Worm (Caenorhabditis elegans) whole organism, L1 larva: ENCODE data around the gene cnc-9.

Experiments
- C16A3.4 ChIP-seq: fragments of 150-350 bp; optimal IDR thresholded peaks from 2 replicates; lab custom pipeline; 2014; ENCODE audit warnings: missing biosample characterization, missing genetic modification characterization
- C34B4.2 ChIP-seq: sonication (generic microtip); optimal IDR thresholded peaks from 2 replicates; lab custom pipeline; 2017; ENCODE audit warnings: mild to moderate bottlenecking, missing genetic modification characterization, missing compliant biosample characterization
- F16B12.6 ChIP-seq: fragments of 150-350 bp; optimal IDR thresholded peaks from 2 replicates; lab custom pipeline; 2014; ENCODE audit warnings: missing biosample characterization, missing genetic modification characterization
- Y116A8C.19 ChIP-seq: sonication (generic microtip); optimal IDR thresholded peaks from 2 replicates; lab custom pipeline; 2016; ENCODE audit warnings: missing compliant biosample characterization, missing genetic modification characterization, borderline replicate concordance
- aha-1 ChIP-seq: fragments of 150-350 bp; optimal IDR thresholded peaks from 2 replicates; lab custom pipeline; 2014; ENCODE audit warnings: missing biosample characterization, missing genetic modification characterization
- ama-1 ChIP-seq: fragments of 150-350 bp; optimal IDR thresholded peaks from 2 replicates; lab custom pipeline; 2014
- ceh-82 ChIP-seq, 3 experiments: fragments of 150-350 bp in 1 of 3; sonication (generic microtip) in 2 of 3; optimal IDR thresholded peaks; 2 replicates each; lab custom pipeline; 2014 to 2017; ENCODE audit warnings: missing biosample characterization in 3 of 3, missing genetic modification characterization in 3 of 3
- ceh-90 ChIP-seq: sonication (generic microtip); optimal IDR thresholded peaks from 2 replicates; lab custom pipeline; 2016; ENCODE audit warnings: missing genetic modification characterization, missing compliant biosample characterization
- dpl-1 ChIP-seq, 3 experiments: fragments of 150-350 bp in 2 of 3; sonication (generic microtip) in 1 of 3; optimal IDR thresholded peaks; 2 replicates each; lab custom pipeline; 2014 to 2017; ENCODE audit warnings: missing biosample characterization in 3 of 3, missing genetic modification characterization in 3 of 3, missing genetic modification reagents in 3 of 3
- dsc-1 ChIP-seq: sonication (generic microtip); optimal IDR thresholded peaks from 2 replicates; lab custom pipeline; 2016; ENCODE audit warnings: mild to moderate bottlenecking, missing genetic modification characterization, missing compliant biosample characterization
- efl-1 ChIP-seq, 4 experiments: fragments of 150-350 bp; optimal IDR thresholded peaks in 3 of 4; peaks in 1 of 4; 1 replicate in 1 of 4; 2 replicates in 3 of 4; lab custom pipeline; 2014; ENCODE audit warnings: missing biosample characterization in 2 of 4, missing genetic modification characterization in 2 of 4, missing genetic modification reagents in 2 of 4
- egl-13 ChIP-seq: sonication (generic microtip); optimal IDR thresholded peaks from 2 replicates; lab custom pipeline; 2016; ENCODE audit warnings: missing genotype, missing genetic modification reagents, missing genetic modification characterization, missing compliant biosample characterization
- elt-2 ChIP-seq: sonication (generic microtip); optimal IDR thresholded peaks from 2 replicates; lab custom pipeline; 2016; ENCODE audit warnings: missing genetic modification characterization, mild to moderate bottlenecking, inconsistent platforms, missing compliant biosample characterization, missing genetic modification reagents
- elt-3 ChIP-seq, 6 experiments: fragments of 150-350 bp in 1 of 6; sonication (generic microtip); optimal IDR thresholded peaks; 2 replicates each; lab custom pipeline; 2017 to 2018; ENCODE audit warnings: missing biosample characterization in 6 of 6, missing genetic modification characterization in 6 of 6, inconsistent platforms in 1 of 6
- ets-5 ChIP-seq: fragments of 200-800 bp; sonication (Bioruptor generic); IDR thresholded peaks from 2 replicates; pipeline ENCODE4 v1.3.6; 2022; ENCODE audit warnings: missing genetic modification characterization, missing compliant biosample characterization
- fkh-10 ChIP-seq: sonication (generic microtip); optimal IDR thresholded peaks from 2 replicates; lab custom pipeline; 2017; ENCODE audit warnings: missing biosample characterization, missing genetic modification reagents, missing genetic modification characterization
- fkh-8 ChIP-seq: sonication (generic microtip); optimal IDR thresholded peaks from 2 replicates; lab custom pipeline; 2016; ENCODE audit warnings: mild to moderate bottlenecking, missing genetic modification characterization, missing compliant biosample characterization
- hlh-17 ChIP-seq: fragments of 200-800 bp; sonication (Bioruptor generic); optimal IDR thresholded peaks from 2 replicates; lab custom pipeline; 2018; ENCODE audit warnings: missing genetic modification characterization, mild to moderate bottlenecking, missing compliant biosample characterization, moderate library complexity, borderline replicate concordance
- hlh-4 ChIP-seq: sonication (generic microtip); optimal IDR thresholded peaks from 2 replicates; lab custom pipeline; 2016; ENCODE audit warnings: mild to moderate bottlenecking, missing genetic modification characterization, missing compliant biosample characterization
- hpl-2 ChIP-seq: fragments of 150-350 bp; optimal IDR thresholded peaks from 2 replicates; lab custom pipeline; 2014; ENCODE audit warnings: missing biosample characterization, missing genetic modification reagents, missing genetic modification characterization
- lin-13 ChIP-seq: fragments of 150-350 bp; optimal IDR thresholded peaks from 2 replicates; lab custom pipeline; 2014; ENCODE audit warnings: missing biosample characterization, missing genetic modification reagents, missing genetic modification characterization
- lin-14 ChIP-seq: fragments of 200-800 bp; sonication (Bioruptor generic); optimal IDR thresholded peaks from 2 replicates; lab custom pipeline; 2018; ENCODE audit warnings: mild to moderate bottlenecking, missing genetic modification characterization, moderate library complexity, missing compliant biosample characterization
- lin-35 ChIP-seq, 2 experiments: fragments of 150-350 bp; optimal IDR thresholded peaks; 2 replicates each; lab custom pipeline; 2014; ENCODE audit warnings: missing biosample characterization in 2 of 2, missing genetic modification characterization in 2 of 2, missing genetic modification reagents in 2 of 2
- lin-39 ChIP-seq: fragments of 150-350 bp; optimal IDR thresholded peaks from 2 replicates; lab custom pipeline; 2014; ENCODE audit warnings: missing biosample characterization, missing genetic modification reagents, missing genetic modification characterization
- lsy-2 ChIP-seq, 2 experiments: fragments of 150-350 bp; optimal IDR thresholded peaks; 2 replicates each; lab custom pipeline; 2014; ENCODE audit warnings: missing biosample characterization in 2 of 2, missing genetic modification characterization in 2 of 2
- mab-9 ChIP-seq: fragments of 200-800 bp; sonication (Bioruptor generic); IDR thresholded peaks from 2 replicates; pipeline ENCODE4 v1.3.6; 2022; ENCODE audit warnings: missing genetic modification reagents, missing genetic modification characterization, missing compliant biosample characterization
- mep-1 ChIP-seq: fragments of 150-350 bp; optimal IDR thresholded peaks from 2 replicates; lab custom pipeline; 2014; ENCODE audit warnings: missing biosample characterization, missing genetic modification characterization
- nhr-11 ChIP-seq: fragments of 150-350 bp; optimal IDR thresholded peaks from 2 replicates; lab custom pipeline; 2014; ENCODE audit warnings: missing biosample characterization, missing genetic modification characterization
- nhr-12 ChIP-seq: sonication (generic microtip); optimal IDR thresholded peaks from 2 replicates; lab custom pipeline; 2017; ENCODE audit warnings: missing biosample characterization, missing genetic modification characterization
- nhr-19 ChIP-seq: fragments of 200-800 bp; sonication (Bioruptor generic); conservative IDR thresholded peaks from 2 replicates; pipeline ENCODE4 v1.3.6; 2022; ENCODE audit warnings: missing genetic modification characterization, missing compliant biosample characterization
- nhr-20 ChIP-seq: sonication (generic microtip); optimal IDR thresholded peaks from 2 replicates; lab custom pipeline; 2016; ENCODE audit warnings: mild to moderate bottlenecking, missing genetic modification characterization, missing compliant biosample characterization
- nhr-28 ChIP-seq: fragments of 150-350 bp; optimal IDR thresholded peaks from 2 replicates; lab custom pipeline; 2014; ENCODE audit warnings: missing biosample characterization, missing genetic modification characterization
- nhr-47 ChIP-seq: sonication (generic microtip); optimal IDR thresholded peaks from 2 replicates; lab custom pipeline; 2016; ENCODE audit warnings: mild to moderate bottlenecking, missing genetic modification characterization, moderate library complexity, missing compliant biosample characterization
- nhr-77 ChIP-seq: fragments of 150-350 bp; optimal IDR thresholded peaks from 2 replicates; lab custom pipeline; 2014; ENCODE audit warnings: missing biosample characterization, missing genetic modification characterization
- nhr-84 ChIP-seq: sonication (generic microtip); optimal IDR thresholded peaks from 2 replicates; lab custom pipeline; 2017; ENCODE audit warnings: missing biosample characterization, missing genetic modification characterization
- nhr-85 ChIP-seq: sonication (generic microtip); peaks from one replicate; lab custom pipeline; 2016; ENCODE audit warnings: missing genetic modification characterization, inconsistent platforms, missing compliant biosample characterization
- nhr-90 ChIP-seq: sonication (generic microtip); optimal IDR thresholded peaks from 2 replicates; lab custom pipeline; 2016; ENCODE audit warnings: mild to moderate bottlenecking, missing genetic modification characterization, missing compliant biosample characterization; ENCODE audit not compliant: poor library complexity
- pag-3 ChIP-seq: sonication (generic microtip); optimal IDR thresholded peaks from 2 replicates; lab custom pipeline; 2017; ENCODE audit warnings: missing genetic modification characterization, mild to moderate bottlenecking, missing compliant biosample characterization, antibody characterized with exemption, borderline replicate concordance; ENCODE audit not compliant: insufficient read depth
- skn-1 ChIP-seq: fragments of 150-350 bp; optimal IDR thresholded peaks from 2 replicates; lab custom pipeline; 2014; ENCODE audit warnings: missing biosample characterization, missing genetic modification characterization
- snu-23 ChIP-seq: sonication (generic microtip); optimal IDR thresholded peaks from 2 replicates; lab custom pipeline; 2016; ENCODE audit warnings: missing genetic modification characterization, missing compliant biosample characterization
- sox-4 ChIP-seq: sonication (generic microtip); optimal IDR thresholded peaks from 2 replicates; lab custom pipeline; 2016; ENCODE audit warnings: missing genetic modification characterization, missing compliant biosample characterization
- sptf-1 ChIP-seq: fragments of 150-350 bp; optimal IDR thresholded peaks from 2 replicates; lab custom pipeline; 2014; ENCODE audit warnings: missing biosample characterization, missing genetic modification characterization
- tbx-2 ChIP-seq: sonication (generic microtip); optimal IDR thresholded peaks from 2 replicates; lab custom pipeline; 2016; ENCODE audit warnings: missing genetic modification characterization, missing compliant biosample characterization
- tlp-1 ChIP-seq: fragments of 150-350 bp; optimal IDR thresholded peaks from 2 replicates; lab custom pipeline; 2014; ENCODE audit warnings: missing biosample characterization, missing genetic modification characterization
- unc-62 ChIP-seq: fragments of 150-350 bp; optimal IDR thresholded peaks from 2 replicates; lab custom pipeline; 2014; ENCODE audit warnings: missing biosample characterization, missing genetic modification reagents, missing genetic modification characterization
- zag-1 ChIP-seq: fragments of 150-350 bp; optimal IDR thresholded peaks from 2 replicates; lab custom pipeline; 2014; ENCODE audit warnings: missing biosample characterization, missing genetic modification characterization
- ztf-4 ChIP-seq: fragments of 150-350 bp; optimal IDR thresholded peaks from 2 replicates; lab custom pipeline; 2014; ENCODE audit warnings: missing biosample characterization, missing genetic modification characterization

The cnc-9 gene

DNA sequence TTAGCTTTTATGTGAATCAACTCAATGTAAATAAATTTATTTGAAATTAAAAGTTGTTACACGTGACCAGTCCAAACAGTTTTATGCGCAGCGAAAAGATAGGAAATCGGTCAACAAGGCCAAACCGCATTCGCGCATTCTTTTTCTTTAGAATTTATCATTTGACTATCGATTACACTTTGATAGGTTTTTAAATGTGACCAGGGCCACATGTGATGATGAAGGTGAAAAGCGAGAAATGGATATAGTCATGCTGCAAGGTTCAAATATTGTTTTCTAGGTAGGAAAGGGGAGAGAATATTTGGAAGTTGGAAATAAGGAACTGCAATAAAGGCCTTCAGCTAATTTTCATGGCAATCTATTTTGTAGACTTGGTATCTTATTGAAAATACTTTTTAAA lies 36.9 kb upstream of the cnc-9 start (continued):
- TF ChIP-seq mep-1 (tag; lab: Kevin White, UChicago) (peak; percentile 58), tlp-1 (tag; lab: Kevin White, UChicago) (no peak), lsy-2 (tag; optimal IDR thresholded peaks at IDR 0.05; lab: Kevin White, UChicago) (peak in 1 of 2 experiments; percentile 44)

- no peak for TF ChIP-seq fkh-8 (tag; lab: Kevin White, UChicago)
- TF ChIP-seq egl-13 (tag; lab: Kevin White, UChicago): no peak
- no peak for TF ChIP-seq nhr-47 (tag; lab: Kevin White, UChicago)
- TF ChIP-seq ama-1: no peak
- TF ChIP-seq ceh-90 (tag; lab: Kevin White, UChicago): no peak
- TF ChIP-seq nhr-84 (tag; lab: Kevin White, UChicago): no peak
- no peak for TF ChIP-seq nhr-11 (tag; lab: Kevin White, UChicago)
- TF ChIP-seq lin-14: no peak
- TF ChIP-seq hpl-2 (GFP tag; lab: Kevin White, UChicago): no peak
- no peak for TF ChIP-seq aha-1 (tag; lab: Kevin White, UChicago)
- no peak for TF ChIP-seq nhr-77 (tag; lab: Kevin White, UChicago)
- no peak for TF ChIP-seq sox-4 (tag; lab: Kevin White, UChicago)
- TF ChIP-seq pag-3: no peak
- TF ChIP-seq hlh-4 (tag; lab: Kevin White, UChicago): no peak
- TF ChIP-seq elt-2 (tag; lab: Kevin White, UChicago): no peak
- TF ChIP-seq lin-13 (GFP tag; lab: Kevin White, UChicago): no peak
- TF ChIP-seq, all 84 proteins: peak for 0
Observed at ce11 chrV:7436509-7436908, 36.5 kb upstream of the cnc-9 start.

- peak; percentile 20 for TF ChIP-seq tbx-2 (tag; lab: Kevin White, UChicago)
- no peak for TF ChIP-seq ztf-4 (tag; lab: Kevin White, UChicago)
- TF ChIP-seq C16A3.4 (tag; lab: Kevin White, UChicago): no peak
- TF ChIP-seq sptf-1 (tag; lab: Kevin White, UChicago): no peak
- no peak for TF ChIP-seq nhr-12 (tag; lab: Kevin White, UChicago)
- TF ChIP-seq aha-1 (tag; lab: Kevin White, UChicago): no peak
- TF ChIP-seq F16B12.6 (tag; lab: Kevin White, UChicago): no peak
- TF ChIP-seq ets-5: no peak
- TF ChIP-seq nhr-85 (tag; lab: Kevin White, UChicago): peak; percentile 87
- TF ChIP-seq dsc-1 (tag; lab: Kevin White, UChicago): no peak
- peak; percentile 72 for TF ChIP-seq nhr-19 (GFP tag; lab: Robert Waterston, UW)
- peak; percentile 48 for TF ChIP-seq nhr-90
- no peak for TF ChIP-seq mab-9
- no peak for TF ChIP-seq Y116A8C.19
- TF ChIP-seq ceh-82 (tag; optimal IDR thresholded peaks at IDR 0.05; lab: Kevin White, UChicago): no peak
- no peak for TF ChIP-seq fkh-10 (GFP tag; lab: Kevin White, UChicago)
- TF ChIP-seq zag-1: no peak
- TF ChIP-seq fkh-8 (tag; lab: Kevin White, UChicago): no peak
- TF ChIP-seq unc-62 (GFP tag; lab: Kevin White, UChicago): no peak
- no peak for TF ChIP-seq lin-39 (tag; lab: Kevin White, UChicago)
- peak; percentile 24 for TF ChIP-seq skn-1 (tag; lab: Kevin White, UChicago)
- TF ChIP-seq lin-13 (GFP tag; lab: Kevin White, UChicago): no peak
- TF ChIP-seq hlh-17 (GFP tag; lab: Kevin White, UChicago): no peak
- peak in 1 of 2 experiments; percentile 31 for TF ChIP-seq lin-35 (GFP tag; optimal IDR thresholded peaks at IDR 0.05; lab: Kevin White, UChicago)
- peak in 1 of 6 experiments; percentile 68 for TF ChIP-seq elt-3 (tag; optimal IDR thresholded peaks at IDR 0.05; lab: Kevin White, UChicago)
- no peak for TF ChIP-seq nhr-28 (tag; lab: Kevin White, UChicago)
- no peak for TF ChIP-seq sox-4 (tag; lab: Kevin White, UChicago)
- no peak for TF ChIP-seq ceh-90 (tag; lab: Kevin White, UChicago)
- TF ChIP-seq snu-23: peak; percentile 32
- TF ChIP-seq C34B4.2: no peak
- no peak for TF ChIP-seq dpl-1 (GFP tag; optimal IDR thresholded peaks at IDR 0.05; lab: Kevin White, UChicago)
- no peak for TF ChIP-seq elt-2 (tag; lab: Kevin White, UChicago)
- peak; percentile 19 for TF ChIP-seq nhr-20 (tag; lab: Kevin White, UChicago)
- TF ChIP-seq lin-14: peak; percentile 18
- no peak for TF ChIP-seq efl-1 (optimal IDR thresholded peaks at IDR 0.05; lab: Kevin White, UChicago)
- no peak for TF ChIP-seq efl-1 (GFP tag; optimal IDR thresholded peaks at IDR 0.05 in 1 of 2; lab: Kevin White, UChicago)
Observed at ce11 chrV:7435376-7436204, 35.6 kb upstream of the cnc-9 start, which contains the start of the genes ddo-2 and F25E5.8. Gene ddo-2, minus strand, starts transcription at chrV:7435705. Gene F25E5.8, plus strand, starts transcription at chrV:7435930.
